Fruit fly (Drosophila melanogaster) whole organism, embryonic: ENCODE results near the gene CG32554.

ENCODE experiments used
- CG11695 ChIP-seq: fragments of 200-800 bp; sonication (Bioruptor generic); IDR thresholded peaks from 3 replicates; pipeline ENCODE4 v1.3.6; 2022; ENCODE audit warnings: missing biosample characterization, missing genetic modification characterization
- Dll ChIP-seq: fragments of 200-800 bp; sonication (Bioruptor generic); IDR thresholded peaks from 4 replicates; pipeline ENCODE4 v1.3.6; 2022; ENCODE audit warnings: missing biosample characterization, missing genetic modification characterization; ENCODE audit not compliant: partially characterized antibody
- HHEX ChIP-seq: fragments of 200-800 bp; sonication (Bioruptor generic); optimal IDR thresholded peaks from 3 replicates; lab custom pipeline; 2017; ENCODE audit warnings: missing biosample characterization, mild to moderate bottlenecking, missing genetic modification characterization, missing genetic modification reagents
- HLH54F ChIP-seq: fragments of 200-800 bp; sonication (Bioruptor generic); optimal IDR thresholded peaks from 3 replicates; lab custom pipeline; 2016; ENCODE audit warnings: missing biosample characterization, missing genetic modification characterization
- ac ChIP-seq: fragments of 200-800 bp; sonication (Bioruptor generic); optimal IDR thresholded peaks from 3 replicates; lab custom pipeline; 2017; ENCODE audit warnings: missing biosample characterization, mild to moderate bottlenecking, missing genetic modification characterization
- pan ChIP-seq, 4 experiments: fragments of >200 bp in 3 of 4; fragments of 200-800 bp in 1 of 4; sonication (Bioruptor generic) in 1 of 4; optimal IDR thresholded peaks in 3 of 4; IDR thresholded peaks in 1 of 4; 2 replicates each; pipeline versions ENCODE4 v1.3.6 to Lab custom; 2017 to 2022; ENCODE audit warnings: missing biosample characterization in 2 of 4, missing genetic modification characterization in 2 of 4, mixed read lengths in 1 of 4

DNA sequence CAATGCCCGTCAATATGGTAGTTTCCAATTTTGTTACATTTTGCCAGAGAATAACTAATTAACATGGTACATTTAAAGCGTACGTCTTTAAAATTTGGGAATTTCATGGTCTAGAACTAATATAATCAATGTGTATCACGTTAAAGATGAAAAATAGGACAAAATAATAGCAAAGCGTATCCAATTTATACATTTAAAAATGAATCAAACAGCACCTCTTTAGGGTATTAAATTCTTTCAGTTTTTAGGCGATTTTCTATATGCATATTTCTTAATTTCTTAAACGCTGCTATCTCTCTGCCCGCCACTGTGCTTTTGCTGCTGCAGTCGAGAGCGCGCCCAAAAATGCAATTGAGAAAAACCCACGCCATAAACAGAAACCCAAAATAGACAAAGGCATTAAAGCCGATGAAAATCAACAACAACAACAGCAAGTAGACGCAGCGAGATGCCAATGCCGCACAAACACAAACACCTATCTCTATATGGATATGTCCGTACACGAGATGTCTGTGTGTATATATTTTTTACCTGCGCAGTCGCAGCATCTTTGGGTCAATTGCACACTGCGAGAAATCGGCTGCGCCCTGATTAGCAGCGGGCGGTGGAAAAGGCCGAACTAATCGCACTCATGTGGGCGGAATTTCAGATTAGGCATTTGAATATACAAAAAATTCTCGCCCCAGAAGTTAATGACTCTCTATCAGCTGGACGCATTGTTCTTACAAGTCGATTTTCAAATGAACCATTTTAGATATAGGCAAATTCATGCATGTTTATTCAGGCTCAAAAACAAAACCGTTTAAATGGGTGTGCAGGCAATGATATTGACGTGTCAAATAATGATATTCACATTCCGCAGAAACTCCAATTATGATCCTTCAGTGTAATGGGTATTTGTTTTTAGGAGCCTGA, 23.1 kb downstream of the CG32554 start:
- TF ChIP-seq CG11695 (GFP tag; lab: Robert Waterston, UW) = peak; percentile 22; the same call in 1 of the 3 replicates
- peak; percentile 53 for TF ChIP-seq ac (GFP tag; lab: Kevin White, UChicago)
- TF ChIP-seq HHEX (GFP tag; lab: Kevin White, UChicago) = peak; percentile 25
- TF ChIP-seq Dll (GFP tag; lab: Robert Waterston, UW) = no peak
- TF ChIP-seq HLH54F (GFP tag; lab: Kevin White, UChicago) = no peak
- TF ChIP-seq pan (optimal IDR thresholded peaks at IDR 0.05; lab: Kevin White, UChicago) = no peak
- peak in 1 of 2 experiments; percentile 9 for TF ChIP-seq pan (GFP tag; optimal IDR thresholded peaks at IDR 0.05 in 1 of 2, IDR thresholded peaks at IDR 0.05 in 1 of 2)
